Worm (Caenorhabditis elegans): Measurements from ENCODE around the gene zfp-1.

DNA sequence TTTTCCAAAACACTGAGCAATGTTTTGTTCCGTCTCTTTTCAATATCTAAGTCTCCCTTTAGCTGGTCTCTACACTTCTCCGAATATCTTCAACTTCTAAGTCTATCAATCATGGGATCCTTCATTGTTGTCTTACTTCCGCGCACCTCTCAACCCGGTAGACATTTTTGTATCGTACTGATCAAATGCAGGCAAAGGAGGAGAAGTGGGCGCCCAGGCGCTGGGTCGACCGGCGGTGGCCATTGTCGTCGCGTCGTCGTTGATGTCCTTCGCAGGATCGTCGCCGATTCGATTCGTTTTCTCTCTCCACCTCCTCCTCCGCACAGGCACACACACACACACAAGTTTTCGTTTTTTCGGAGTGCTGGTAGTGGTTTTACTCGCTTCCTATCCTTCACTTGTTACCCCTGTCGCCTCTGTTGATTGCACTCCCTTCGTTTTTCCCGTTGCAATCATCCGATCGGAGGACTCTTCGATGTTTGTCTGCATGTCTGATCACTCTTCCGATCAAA, 10.1 kb downstream of the zfp-1 start:
- TF ChIP-seq W03F9.2 (tag; optimal IDR thresholded peaks at IDR 0.05) (no peak), him-1 (tag; optimal IDR thresholded peaks at IDR 0.05) (no peak), dao-5 (tag; optimal IDR thresholded peaks at IDR 0.05) (no peak)
